Worm (Caenorhabditis elegans): ENCODE data around the gene srh-18.

DNA sequence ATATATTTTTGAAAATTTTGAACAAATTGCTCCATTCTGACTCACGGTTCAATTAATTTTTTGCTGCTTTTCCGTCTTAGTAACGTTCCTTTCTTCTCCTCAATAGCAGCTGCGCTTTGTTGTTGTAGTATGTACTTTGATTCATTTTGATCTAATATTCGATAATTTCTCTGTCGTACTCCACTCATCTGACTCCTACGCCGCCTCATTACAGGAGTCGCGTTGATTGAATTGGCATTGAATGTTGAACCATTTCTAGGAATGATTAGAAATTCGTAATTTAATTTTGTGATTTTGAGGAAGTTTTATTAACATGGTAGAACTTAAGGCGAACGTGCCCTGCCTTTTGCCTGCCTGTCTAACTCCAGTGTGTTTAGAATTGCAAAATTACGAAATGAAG lies 35.3 kb upstream of the srh-18 start:
- TF ChIP-seq unc-62 (GFP tag; optimal IDR thresholded peaks at IDR 0.05 in 1 of 2) (no peak), unc-62 (tag; optimal IDR thresholded peaks at IDR 0.05) (no peak), aly-2 (tag; optimal IDR thresholded peaks at IDR 0.05) (no peak), unc-39 (tag; optimal IDR thresholded peaks at IDR 0.05) (no peak), snpc-4 (tag; optimal IDR thresholded peaks at IDR 0.05) (no peak), ceh-82 (tag; optimal IDR thresholded peaks at IDR 0.05) (no peak)
